Fruit fly (Drosophila melanogaster): Measurements from ENCODE around the gene Stip1.

Stip1 gene

DNA sequence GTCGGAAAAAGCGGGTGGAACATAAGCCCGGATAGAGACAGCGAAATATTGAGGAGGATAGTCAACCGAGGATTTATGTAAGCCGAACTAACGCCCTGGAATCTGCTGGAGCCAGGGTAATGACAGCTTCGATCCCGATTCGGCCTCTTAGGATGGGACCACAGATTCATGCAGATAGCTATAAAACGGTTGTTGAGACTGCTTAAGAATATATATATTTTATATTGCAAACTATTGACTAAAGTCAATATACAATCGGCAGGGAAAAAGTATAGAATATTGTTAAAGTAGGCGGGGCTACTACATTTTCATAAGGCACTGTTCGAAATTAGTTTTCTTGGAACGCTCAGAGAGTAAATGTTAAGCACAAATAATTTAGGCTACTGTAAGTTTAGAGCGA is 26.1 kb upstream of the Stip1 start, which contains the start of gene CG3345:
TSS of gene CG3345 (plus strand) at position 301 of the 400 bp plus-strand sequence.
- TF ChIP-seq CG14655 (GFP tag; optimal IDR thresholded peaks at IDR 0.05) = no peak
- no peak for TF ChIP-seq CG8301 (tag; optimal IDR thresholded peaks at IDR 0.05)
- no peak for TF ChIP-seq CG12605 (GFP tag; IDR thresholded peaks at IDR 0.05)
- TF ChIP-seq CG13204 (GFP tag; optimal IDR thresholded peaks at IDR 0.05) = no peak
- no peak for TF ChIP-seq Pif1A (GFP tag; optimal IDR thresholded peaks at IDR 0.05)
- TF ChIP-seq rn (GFP tag; IDR thresholded peaks at IDR 0.05) = no peak
- TF ChIP-seq Snoo (tag; optimal IDR thresholded peaks at IDR 0.05) = no peak
- no peak for TF ChIP-seq CG4496 (GFP tag; IDR thresholded peaks at IDR 0.05)
- no peak for TF ChIP-seq Ets98B (GFP tag; IDR thresholded peaks at IDR 0.05)
- TF ChIP-seq Pif1B (GFP tag; optimal IDR thresholded peaks at IDR 0.05) = no peak
- no peak for TF ChIP-seq CG15710 (tag; optimal IDR thresholded peaks at IDR 0.05)
- no peak for TF ChIP-seq CG8159 (tag; optimal IDR thresholded peaks at IDR 0.05)
- TF ChIP-seq gl (tag; optimal IDR thresholded peaks at IDR 0.05) = no peak
- TF ChIP-seq CG10348 (GFP tag; IDR thresholded peaks at IDR 0.05) = no peak
- TF ChIP-seq CG34367 (tag; optimal IDR thresholded peaks at IDR 0.05) = no peak
- no peak for TF ChIP-seq CG32121 (GFP tag; IDR thresholded peaks at IDR 0.05)
- TF ChIP-seq CG9948 (tag; optimal IDR thresholded peaks at IDR 0.05) = no peak

dm6 chr2L:271553-271952 is 23.4 kb upstream of the Stip1 start, which contains the start of gene Dus1:
TSS of gene Dus1 (minus strand) at chr2L:271744.
- TF ChIP-seq Snoo (tag; optimal IDR thresholded peaks at IDR 0.05) = no peak
- no peak for TF ChIP-seq rn (GFP tag; IDR thresholded peaks at IDR 0.05)
- no peak for TF ChIP-seq gl (tag; optimal IDR thresholded peaks at IDR 0.05)
- TF ChIP-seq CG9948 (tag; optimal IDR thresholded peaks at IDR 0.05) = no peak
- TF ChIP-seq CG10348 (GFP tag; IDR thresholded peaks at IDR 0.05) = no peak
- no peak for TF ChIP-seq CG12605 (GFP tag; IDR thresholded peaks at IDR 0.05)
- TF ChIP-seq fd96Ca (GFP tag; IDR thresholded peaks at IDR 0.05) = no peak
- TF ChIP-seq Pif1A (GFP tag; optimal IDR thresholded peaks at IDR 0.05) = no peak
- no peak for TF ChIP-seq CG34367 (tag; optimal IDR thresholded peaks at IDR 0.05)
- TF ChIP-seq CG8301 (tag; optimal IDR thresholded peaks at IDR 0.05) = no peak
- TF ChIP-seq CG4496 (GFP tag; IDR thresholded peaks at IDR 0.05) = no peak
- no peak for TF ChIP-seq Ets98B (GFP tag; IDR thresholded peaks at IDR 0.05)

dm6 chr2L:273603-274002 is 21.3 kb upstream of the Stip1 start, which contains the start of the genes mbm and CG11555:
TSS of gene mbm (minus strand) at chr2L:273715.
TSS of gene CG11555 (plus strand) at chr2L:273836.
- TF ChIP-seq Pif1B (GFP tag; optimal IDR thresholded peaks at IDR 0.05) (no peak), rn (GFP tag; IDR thresholded peaks at IDR 0.05) (no peak), CG15710 (tag; optimal IDR thresholded peaks at IDR 0.05) (peak; percentile 27), CG10348 (GFP tag; IDR thresholded peaks at IDR 0.05) (no peak), CG34367 (tag; optimal IDR thresholded peaks at IDR 0.05) (no peak)

DNA sequence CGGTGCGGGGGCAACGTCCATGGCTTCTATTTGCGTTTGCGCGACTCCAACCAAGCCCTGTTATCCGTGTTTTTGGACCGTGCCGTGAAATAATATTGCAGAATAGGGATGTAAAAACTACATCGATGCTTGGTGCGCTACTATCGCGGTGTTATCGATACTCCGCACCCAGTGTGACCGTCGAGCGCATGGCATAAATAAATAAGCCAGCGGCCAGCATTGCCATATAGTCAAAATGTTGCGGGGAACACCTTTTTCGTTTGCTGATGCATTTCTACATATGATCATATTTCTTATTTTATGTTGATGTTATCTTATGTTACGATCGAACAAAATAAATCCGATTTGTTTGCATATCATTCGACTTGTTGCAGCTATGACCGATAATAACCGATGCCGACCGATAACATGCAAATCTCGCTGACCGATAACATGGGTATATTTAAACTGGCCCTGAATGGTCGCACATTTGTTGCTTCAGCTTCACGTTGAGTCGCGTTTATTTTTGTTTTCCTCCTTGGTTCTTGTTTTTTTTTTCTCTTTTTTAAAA is 17.7 kb upstream of the Stip1 start, which contains the start of gene smo:
TSS of gene smo (plus strand) at position 461 of the 550 bp plus-strand sequence.
- TF ChIP-seq CG32121 (GFP tag; IDR thresholded peaks at IDR 0.05) (no peak), EcR (GFP tag; optimal IDR thresholded peaks at IDR 0.05) (peak; percentile 27), Snoo (tag; optimal IDR thresholded peaks at IDR 0.05) (no peak)

dm6 chr2L:278134-278533 is 16.8 kb upstream of the Stip1 start, which contains the start of gene CG17078:
TSS of gene CG17078 (minus strand) at chr2L:278234.
- TF ChIP-seq D1 (tag; optimal IDR thresholded peaks at IDR 0.05) (no peak), CG32121 (GFP tag; IDR thresholded peaks at IDR 0.05) (no peak), CG13204 (GFP tag; optimal IDR thresholded peaks at IDR 0.05) (no peak), CG9948 (tag; optimal IDR thresholded peaks at IDR 0.05) (no peak), CG12605 (GFP tag; IDR thresholded peaks at IDR 0.05) (no peak), CG8159 (tag; optimal IDR thresholded peaks at IDR 0.05) (no peak), rn (GFP tag; IDR thresholded peaks at IDR 0.05) (no peak), fd96Ca (GFP tag; IDR thresholded peaks at IDR 0.05) (no peak), Pif1A (GFP tag; optimal IDR thresholded peaks at IDR 0.05) (no peak), CG17806 (tag; optimal IDR thresholded peaks at IDR 0.05) (no peak), gl (tag; optimal IDR thresholded peaks at IDR 0.05) (no peak), CG10348 (GFP tag; IDR thresholded peaks at IDR 0.05) (no peak), CG8301 (tag; optimal IDR thresholded peaks at IDR 0.05) (no peak), Pif1B (GFP tag; optimal IDR thresholded peaks at IDR 0.05) (no peak), Snoo (tag; optimal IDR thresholded peaks at IDR 0.05) (no peak)

- TF ChIP-seq CG12605 (GFP tag; IDR thresholded peaks at IDR 0.05) (no peak), Pif1B (GFP tag; optimal IDR thresholded peaks at IDR 0.05) (no peak), rn (GFP tag; IDR thresholded peaks at IDR 0.05) (no peak), CG15710 (tag; optimal IDR thresholded peaks at IDR 0.05) (peak; percentile 20), CG13204 (GFP tag; optimal IDR thresholded peaks at IDR 0.05) (no peak), CG10348 (GFP tag; IDR thresholded peaks at IDR 0.05) (no peak), CG34367 (tag; optimal IDR thresholded peaks at IDR 0.05) (peak; percentile 18), Snoo (tag; optimal IDR thresholded peaks at IDR 0.05) (peak; percentile 18), CG9948 (tag; optimal IDR thresholded peaks at IDR 0.05) (no peak), CG4496 (GFP tag; IDR thresholded peaks at IDR 0.05) (peak; percentile 66), CG8159 (tag; optimal IDR thresholded peaks at IDR 0.05) (no peak), CG17806 (tag; optimal IDR thresholded peaks at IDR 0.05) (peak; percentile 10), fd96Ca (GFP tag; IDR thresholded peaks at IDR 0.05) (peak; percentile 59; the same call in 1 of the 3 replicates), CG32121 (GFP tag; IDR thresholded peaks at IDR 0.05) (0 out of 2 replicates have a peak, but pooled peaks have one; percentile 31), Ets98B (GFP tag; IDR thresholded peaks at IDR 0.05) (peak; percentile 43; the same call in 1 of the 2 replicates), CG8301 (tag; optimal IDR thresholded peaks at IDR 0.05) (no peak), CG14655 (GFP tag; optimal IDR thresholded peaks at IDR 0.05) (no peak), gl (tag; optimal IDR thresholded peaks at IDR 0.05) (peak; percentile 48), D1 (tag; optimal IDR thresholded peaks at IDR 0.05) (no peak), EcR (GFP tag; optimal IDR thresholded peaks at IDR 0.05) (peak; percentile 89), Pif1A (GFP tag; optimal IDR thresholded peaks at IDR 0.05) (no peak)
Measured at dm6 chr2L:283071-283482, 11.8 kb upstream of the Stip1 start, which contains the start of gene CG11601. TSS of gene CG11601 (minus strand) at chr2L:283269.

Data from whole organism, pupa.